Fruit fly (Drosophila melanogaster): ENCODE data around the gene CG7407.

Gene CG7407

DNA sequence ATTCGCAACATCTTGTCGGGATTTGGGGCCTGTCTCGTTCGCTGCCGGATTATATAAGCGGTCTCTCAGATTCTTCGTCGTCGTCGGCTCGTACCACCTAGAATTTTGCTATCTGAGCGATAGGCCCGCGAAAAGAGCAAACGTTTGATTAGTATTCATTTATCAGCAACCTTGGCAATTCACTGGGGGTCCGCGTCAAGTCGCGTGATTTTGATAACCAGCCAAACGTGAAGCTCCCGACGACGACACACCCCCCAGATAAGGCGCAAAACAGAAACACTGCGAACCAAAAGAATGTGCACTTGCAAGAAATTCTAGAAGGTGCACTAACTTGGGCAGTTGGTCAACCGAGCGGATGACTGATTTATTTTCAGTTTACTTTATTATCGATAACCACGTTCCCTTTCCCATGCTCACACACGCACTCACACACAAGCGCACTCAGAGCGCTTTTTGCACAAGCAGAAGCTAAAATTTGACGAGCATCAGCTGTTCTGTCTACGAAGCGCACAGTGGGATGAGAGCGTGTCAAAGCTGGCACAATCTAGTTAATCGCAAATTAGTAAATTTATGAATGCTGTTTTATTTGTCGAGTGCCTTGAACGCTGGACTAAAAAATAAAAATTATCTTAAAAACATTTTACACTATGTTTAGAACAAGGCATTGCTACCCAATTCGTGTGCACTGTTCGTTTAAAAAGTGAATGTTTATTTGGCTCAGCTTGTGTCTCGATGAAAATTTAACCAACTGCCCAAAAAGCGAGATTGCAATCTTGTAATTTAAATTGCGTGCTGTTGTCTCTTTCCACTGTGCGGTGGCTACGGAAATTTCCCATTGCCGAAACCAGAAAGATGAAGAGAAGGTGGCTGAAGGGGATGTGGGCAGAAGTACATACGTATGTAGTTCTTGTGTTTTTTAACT lies 16.7 kb downstream of the CG7407 start:
- TF ChIP-seq dmrt93B (GFP tag; optimal IDR thresholded peaks at IDR 0.05) = peak; percentile 92
- peak; percentile 86 to 96 for TF ChIP-seq foxo (GFP tag; optimal IDR thresholded peaks at IDR 0.05)
- TF ChIP-seq Hnf4 (GFP tag; optimal IDR thresholded peaks at IDR 0.05) = peak; percentile 87
- TF ChIP-seq pan (optimal IDR thresholded peaks at IDR 0.05) = no peak
- peak; percentile 91 for TF ChIP-seq sage (GFP tag; optimal IDR thresholded peaks at IDR 0.05)
- TF ChIP-seq Dif (GFP tag; optimal IDR thresholded peaks at IDR 0.05; ENCODE audit: partially characterized antibody) = peak; percentile 23
- no peak for TF ChIP-seq Hr78 (GFP tag; optimal IDR thresholded peaks at IDR 0.05)
- TF ChIP-seq dl (GFP tag; optimal IDR thresholded peaks at IDR 0.05; ENCODE audit: insufficient read depth in 1 of 2, partially characterized antibody in 2 of 2) = no peak
- TF ChIP-seq fru (GFP tag; optimal IDR thresholded peaks at IDR 0.05) = peak; percentile 97
- TF ChIP-seq Dfd (GFP tag; optimal IDR thresholded peaks at IDR 0.05) = no peak
- TF ChIP-seq h (GFP tag; optimal IDR thresholded peaks at IDR 0.05) = peak; percentile 96
- TF ChIP-seq GATAd (GFP tag; optimal IDR thresholded peaks at IDR 0.05) = peak; percentile 33
- TF ChIP-seq dsf (GFP tag; optimal IDR thresholded peaks at IDR 0.05; ENCODE audit: borderline replicate concordance) = peak; percentile 79
- TF ChIP-seq rgr (GFP tag; optimal IDR thresholded peaks at IDR 0.05) = peak; percentile 91
- peak; percentile 52 for TF ChIP-seq Jra (GFP tag; optimal IDR thresholded peaks at IDR 0.05)
- TF ChIP-seq Hr83 (GFP tag; optimal IDR thresholded peaks at IDR 0.05; ENCODE audit: poor library complexity, severe bottlenecking) = peak; percentile 47
- peak; percentile 80 for TF ChIP-seq CG9705 (GFP tag; optimal IDR thresholded peaks at IDR 0.05)
- peak; percentile 94 for TF ChIP-seq ey (GFP tag; optimal IDR thresholded peaks at IDR 0.05)
- TF ChIP-seq Myc (optimal IDR thresholded peaks at IDR 0.05) = no peak
- peak; percentile 97 for TF ChIP-seq br (GFP tag; optimal IDR thresholded peaks at IDR 0.05)
- peak; percentile 95 for TF ChIP-seq Sp1 (GFP tag; optimal IDR thresholded peaks at IDR 0.05)
- no peak for TF ChIP-seq N (GFP tag; optimal IDR thresholded peaks at IDR 0.05)
- peak; percentile 78 for TF ChIP-seq brk (GFP tag; optimal IDR thresholded peaks at IDR 0.05)
- peak; percentile 91 for TF ChIP-seq OdsH (GFP tag; optimal IDR thresholded peaks at IDR 0.05)
- TF ChIP-seq CG32264 (GFP tag; optimal IDR thresholded peaks at IDR 0.05) = peak; percentile 89
- TF ChIP-seq lola (GFP tag; optimal IDR thresholded peaks at IDR 0.05) = no peak
- no peak for TF ChIP-seq Abd-B (GFP tag; optimal IDR thresholded peaks at IDR 0.05)
- TF ChIP-seq psq (GFP tag; optimal IDR thresholded peaks at IDR 0.05) = peak; percentile 86
- TF ChIP-seq Vsx2 (GFP tag; optimal IDR thresholded peaks at IDR 0.05; ENCODE audit: partially characterized antibody) = no peak
- TF ChIP-seq Mio (GFP tag; optimal IDR thresholded peaks at IDR 0.05) = peak; percentile 54
- TF ChIP-seq woc (GFP tag; optimal IDR thresholded peaks at IDR 0.05) = peak; percentile 98
- TF ChIP-seq tai (GFP tag; optimal IDR thresholded peaks at IDR 0.05) = no peak
- TF ChIP-seq CrebA (GFP tag; optimal IDR thresholded peaks at IDR 0.05; ENCODE audit: borderline replicate concordance) = no peak
- TF ChIP-seq usp (GFP tag; optimal IDR thresholded peaks at IDR 0.05) = no peak
- peak; percentile 92 for TF ChIP-seq sv (GFP tag; optimal IDR thresholded peaks at IDR 0.05)
- TF ChIP-seq Rel (GFP tag; optimal IDR thresholded peaks at IDR 0.05) = peak; percentile 80
- peak; percentile 55 for TF ChIP-seq Rel (tag; optimal IDR thresholded peaks at IDR 0.05)
- no peak for TF ChIP-seq jim (GFP tag; optimal IDR thresholded peaks at IDR 0.05)
- TF ChIP-seq HLH106 (tag; optimal IDR thresholded peaks at IDR 0.05) = peak; percentile 92

DNA sequence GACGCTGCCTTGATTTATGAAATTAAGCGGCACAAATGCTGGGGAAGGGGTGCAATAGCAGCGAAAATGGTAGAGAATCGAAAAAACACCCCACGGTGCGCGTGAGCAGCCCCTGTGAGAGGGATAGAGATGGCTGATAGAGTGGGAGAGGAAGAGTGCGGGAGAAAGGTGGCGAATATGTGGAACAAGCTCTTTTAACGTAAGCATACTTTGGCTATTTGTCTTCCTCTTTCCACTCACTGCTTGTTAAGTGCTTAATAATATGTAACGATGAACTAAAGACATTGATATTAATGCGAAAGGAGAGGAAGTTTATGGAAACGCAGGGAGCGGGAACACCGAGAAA lies 17.4 kb downstream of the CG7407 start:
- TF ChIP-seq jim (GFP tag; optimal IDR thresholded peaks at IDR 0.05) (no peak), ey (GFP tag; optimal IDR thresholded peaks at IDR 0.05) (no peak), Hr83 (GFP tag; optimal IDR thresholded peaks at IDR 0.05; ENCODE audit: poor library complexity, severe bottlenecking) (no peak), tai (GFP tag; optimal IDR thresholded peaks at IDR 0.05) (no peak), CG32264 (GFP tag; optimal IDR thresholded peaks at IDR 0.05) (no peak), Rel (GFP tag; optimal IDR thresholded peaks at IDR 0.05) (no peak), Rel (tag; optimal IDR thresholded peaks at IDR 0.05) (no peak), Myc (optimal IDR thresholded peaks at IDR 0.05) (no peak), Vsx2 (GFP tag; optimal IDR thresholded peaks at IDR 0.05; ENCODE audit: partially characterized antibody) (no peak), HLH106 (tag; optimal IDR thresholded peaks at IDR 0.05) (no peak), OdsH (GFP tag; optimal IDR thresholded peaks at IDR 0.05) (no peak), N (GFP tag; optimal IDR thresholded peaks at IDR 0.05) (no peak)

Data from whole organism, wandering third instar larva.